Fruit fly (Drosophila melanogaster) whole organism, embryonic: ENCODE results near the gene eEF1delta.
A peak's percentile ranks its signal among the peaks of the same experiment; 100 is the strongest.

Source experiments
- Abd-B ChIP-seq: fragments of 200-800 bp; sonication (Bioruptor generic); optimal IDR thresholded peaks from 2 replicates; lab custom pipeline; 2018; ENCODE audit warnings: missing biosample characterization, mild to moderate bottlenecking, missing genetic modification characterization, moderate library complexity
- Aef1 ChIP-seq: fragments of 200-800 bp; sonication (Bioruptor generic); IDR thresholded peaks from 3 replicates; pipeline ENCODE4 v1.3.6; 2022; ENCODE audit warnings: missing biosample characterization, missing genetic modification characterization
- B-H1 ChIP-seq: fragments of 200-800 bp; sonication (Bioruptor generic); IDR thresholded peaks from 3 replicates; pipeline ENCODE4 v1.3.6; 2022; ENCODE audit warnings: missing biosample characterization, missing genetic modification characterization
- Blimp-1 ChIP-seq: fragments of 200-800 bp; sonication (Bioruptor generic); optimal IDR thresholded peaks from 3 replicates; lab custom pipeline; 2018; ENCODE audit warnings: missing biosample characterization, missing genetic modification characterization, mild to moderate bottlenecking, moderate library complexity, missing genetic modification reagents
- CG10274 ChIP-seq: fragments of 200-800 bp; sonication (Bioruptor generic); optimal IDR thresholded peaks from 3 replicates; lab custom pipeline; 2017; ENCODE audit warnings: missing biosample characterization, mild to moderate bottlenecking, missing genetic modification characterization
- CG11456 ChIP-seq: fragments of 200-800 bp; sonication (Bioruptor generic); IDR thresholded peaks from 3 replicates; pipeline ENCODE4 v1.3.6; 2022; ENCODE audit warnings: missing biosample characterization, missing genetic modification characterization
- CG12071 ChIP-seq: fragments of 200-800 bp; sonication (Bioruptor generic); optimal IDR thresholded peaks from 3 replicates; lab custom pipeline; 2018; ENCODE audit warnings: missing biosample characterization, mild to moderate bottlenecking, missing genetic modification characterization
- CG14441 ChIP-seq: fragments of 200-800 bp; sonication (Bioruptor generic); IDR thresholded peaks from 2 replicates; pipeline ENCODE4 v1.3.6; 2022; ENCODE audit warnings: missing biosample characterization, missing genetic modification characterization
- CG15479 ChIP-seq: fragments of 200-800 bp; sonication (Bioruptor generic); optimal IDR thresholded peaks from 3 replicates; lab custom pipeline; 2019; ENCODE audit warnings: missing biosample characterization, mild to moderate bottlenecking, missing genetic modification characterization, moderate library complexity
- CG1602 ChIP-seq: fragments of 200-800 bp; sonication (Bioruptor generic); optimal IDR thresholded peaks from 3 replicates; lab custom pipeline; 2016; ENCODE audit warnings: missing biosample characterization, missing genetic modification characterization
- CG1647 ChIP-seq: fragments of 200-800 bp; sonication (Bioruptor generic); optimal IDR thresholded peaks from 3 replicates; lab custom pipeline; 2016; ENCODE audit warnings: missing biosample characterization, missing genetic modification characterization
- CG17829 ChIP-seq: fragments of 200-800 bp; optimal IDR thresholded peaks from 2 replicates; lab custom pipeline; 2019; ENCODE audit warnings: missing biosample characterization, mild to moderate bottlenecking, missing genetic modification characterization, moderate library complexity
- CG2678 ChIP-seq: fragments of 200-800 bp; sonication (Bioruptor generic); optimal IDR thresholded peaks from 3 replicates; lab custom pipeline; 2019; ENCODE audit warnings: missing biosample characterization, mild to moderate bottlenecking, missing genetic modification characterization, moderate library complexity
- CG2712 ChIP-seq: fragments of 200-800 bp; optimal IDR thresholded peaks from 3 replicates; lab custom pipeline; 2019; ENCODE audit warnings: missing biosample characterization, mild to moderate bottlenecking, missing genetic modification characterization, moderate library complexity
- CG30403 ChIP-seq: fragments of 200-800 bp; sonication (Bioruptor generic); optimal IDR thresholded peaks from 3 replicates; lab custom pipeline; 2016; ENCODE audit warnings: missing biosample characterization, missing genetic modification characterization
- CG3995 ChIP-seq: fragments of 200-800 bp; sonication (Bioruptor generic); optimal IDR thresholded peaks from 3 replicates; lab custom pipeline; 2016; ENCODE audit warnings: missing biosample characterization, missing genetic modification characterization
- CG4404 ChIP-seq: fragments of 200-800 bp; sonication (Bioruptor generic); IDR thresholded peaks from 2 replicates; pipeline ENCODE4 v1.3.6; 2022; ENCODE audit warnings: missing biosample characterization, missing genetic modification characterization
- CG4707 ChIP-seq: fragments of 200-800 bp; sonication (Bioruptor generic); optimal IDR thresholded peaks from 2 replicates; lab custom pipeline; 2018; ENCODE audit warnings: missing biosample characterization, mild to moderate bottlenecking, missing genetic modification characterization, moderate library complexity
- CG5245 ChIP-seq: fragments of 200-800 bp; sonication (Bioruptor generic); optimal IDR thresholded peaks from 3 replicates; lab custom pipeline; 2016; ENCODE audit warnings: missing biosample characterization, missing genetic modification characterization
- CG6654 ChIP-seq: fragments of 200-800 bp; sonication (Bioruptor generic); optimal IDR thresholded peaks from 2 replicates; lab custom pipeline; 2017; ENCODE audit warnings: missing biosample characterization, mild to moderate bottlenecking, missing genetic modification characterization
- CG7745 ChIP-seq: fragments of 200-800 bp; sonication (Bioruptor generic); optimal IDR thresholded peaks from 2 replicates; lab custom pipeline; 2018; ENCODE audit warnings: missing biosample characterization, mild to moderate bottlenecking, missing genetic modification characterization, moderate library complexity
- CG8478 ChIP-seq: fragments of >200 bp; optimal IDR thresholded peaks from 2 replicates; lab custom pipeline; 2018
- CG8944 ChIP-seq: fragments of 200-800 bp; sonication (Bioruptor generic); optimal IDR thresholded peaks from 3 replicates; lab custom pipeline; 2016; ENCODE audit warnings: missing biosample characterization, missing genetic modification characterization
- CG9437 ChIP-seq: fragments of 200-800 bp; sonication (Bioruptor generic); optimal IDR thresholded peaks from 2 replicates; lab custom pipeline; 2018; ENCODE audit warnings: missing biosample characterization, mild to moderate bottlenecking, missing genetic modification characterization
- CHES-1-like ChIP-seq: fragments of 200-800 bp; sonication (Bioruptor generic); optimal IDR thresholded peaks from 2 replicates; lab custom pipeline; 2016; ENCODE audit warnings: missing biosample characterization, missing genetic modification characterization
- Dad ChIP-seq: fragments of 200-800 bp; sonication (Bioruptor generic); optimal IDR thresholded peaks from 3 replicates; lab custom pipeline; 2016; ENCODE audit warnings: missing biosample characterization, missing genetic modification characterization
- Deaf1 ChIP-seq: fragments of 200-800 bp; optimal IDR thresholded peaks from 3 replicates; lab custom pipeline; 2019; ENCODE audit warnings: missing biosample characterization, mild to moderate bottlenecking, missing genetic modification characterization, moderate library complexity
- GATAe ChIP-seq: fragments of 200-800 bp; sonication (Bioruptor generic); conservative IDR thresholded peaks from 2 replicates; pipeline ENCODE4 v1.3.6; 2022; ENCODE audit warnings: missing biosample characterization, missing genetic modification characterization
- Hand ChIP-seq: fragments of 200-800 bp; sonication (Bioruptor generic); optimal IDR thresholded peaks from 2 replicates; lab custom pipeline; 2017; ENCODE audit warnings: mild to moderate bottlenecking, missing biosample characterization, missing genetic modification reagents, missing genetic modification characterization
- HmgD ChIP-seq: fragments of 200-800 bp; sonication (Bioruptor generic); optimal IDR thresholded peaks from 3 replicates; lab custom pipeline; 2016; ENCODE audit warnings: missing biosample characterization, missing genetic modification characterization
- Lpt ChIP-seq: fragments of >200 bp; optimal IDR thresholded peaks from 2 replicates; lab custom pipeline; 2018; ENCODE audit warnings: missing biosample characterization, missing genetic modification characterization
- Oaz ChIP-seq: fragments of 200-800 bp; sonication (Bioruptor generic); IDR thresholded peaks from 2 replicates; pipeline ENCODE4 v1.3.6; 2022; ENCODE audit warnings: missing biosample characterization, missing genetic modification characterization
- Sry-δ ChIP-seq: fragments of 200-800 bp; sonication (Bioruptor generic); optimal IDR thresholded peaks from 2 replicates; lab custom pipeline; 2016; ENCODE audit warnings: missing biosample characterization, missing genetic modification characterization
- Stat92E ChIP-seq, 3 experiments: fragments of >200 bp in 2 of 3; fragments of 200-800 bp in 1 of 3; sonication (Bioruptor generic) in 1 of 3; optimal IDR thresholded peaks; 2 replicates each; lab custom pipeline; 2017 to 2019; ENCODE audit warnings: missing biosample characterization in 3 of 3, missing genetic modification characterization in 3 of 3, mild to moderate bottlenecking in 1 of 3, moderate library complexity in 1 of 3
- br ChIP-seq: fragments of >200 bp; optimal IDR thresholded peaks from 2 replicates; lab custom pipeline; 2017
- chn ChIP-seq: fragments of 200-800 bp; sonication (Bioruptor generic); optimal IDR thresholded peaks from 2 replicates; lab custom pipeline; 2016; ENCODE audit warnings: missing biosample characterization, missing genetic modification characterization
- crol ChIP-seq: fragments of 200-800 bp; sonication (Bioruptor generic); IDR thresholded peaks from 2 replicates; pipeline ENCODE4 v1.3.6; 2022; ENCODE audit warnings: missing biosample characterization, missing genetic modification characterization
- da ChIP-seq: fragments of 200-800 bp; sonication (Bioruptor generic); optimal IDR thresholded peaks from 2 replicates; lab custom pipeline; 2016; ENCODE audit warnings: missing biosample characterization, missing genetic modification characterization
- dysf ChIP-seq: fragments of 200-800 bp; sonication (Bioruptor generic); IDR thresholded peaks from 3 replicates; pipeline ENCODE4 v1.3.6; 2022; ENCODE audit warnings: missing biosample characterization, missing genetic modification characterization
- emc ChIP-seq: fragments of 200-800 bp; sonication (Bioruptor generic); optimal IDR thresholded peaks from 2 replicates; lab custom pipeline; 2016; ENCODE audit warnings: missing biosample characterization, missing genetic modification characterization
- gcm ChIP-seq: fragments of 200-800 bp; sonication (Bioruptor generic); optimal IDR thresholded peaks from 2 replicates; lab custom pipeline; 2019; ENCODE audit warnings: missing biosample characterization, mild to moderate bottlenecking, missing genetic modification characterization, moderate library complexity
- grn ChIP-seq: fragments of 200-800 bp; sonication (Bioruptor generic); optimal IDR thresholded peaks from 3 replicates; lab custom pipeline; 2017; ENCODE audit warnings: missing biosample characterization, missing genetic modification characterization
- mirr ChIP-seq: fragments of 200-800 bp; sonication (Bioruptor generic); optimal IDR thresholded peaks from 3 replicates; lab custom pipeline; 2018; ENCODE audit warnings: missing biosample characterization, mild to moderate bottlenecking, missing genetic modification characterization
- nerfin-2 ChIP-seq: fragments of 200-800 bp; sonication (Bioruptor generic); IDR thresholded peaks from 2 replicates; pipeline ENCODE4 v1.3.6; 2022; ENCODE audit warnings: missing biosample characterization, missing genetic modification characterization; ENCODE audit not compliant: partially characterized antibody
- pum ChIP-seq: fragments of 200-800 bp; sonication (Bioruptor generic); optimal IDR thresholded peaks from 2 replicates; lab custom pipeline; 2016; ENCODE audit warnings: missing biosample characterization, missing genetic modification characterization
- pzg ChIP-seq: fragments of 200-800 bp; sonication (Bioruptor generic); optimal IDR thresholded peaks from 3 replicates; lab custom pipeline; 2018; ENCODE audit warnings: missing biosample characterization, mild to moderate bottlenecking, missing genetic modification characterization, moderate library complexity
- repo ChIP-seq: fragments of 200-800 bp; sonication (Bioruptor generic); optimal IDR thresholded peaks from 2 replicates; lab custom pipeline; 2016; ENCODE audit warnings: missing biosample characterization, missing genetic modification characterization
- scrt ChIP-seq: fragments of 200-800 bp; sonication (Bioruptor generic); optimal IDR thresholded peaks from 2 replicates; lab custom pipeline; 2018; ENCODE audit warnings: missing biosample characterization, mild to moderate bottlenecking, missing genetic modification characterization, moderate library complexity
- tgo ChIP-seq: fragments of 200-800 bp; sonication (Bioruptor generic); IDR thresholded peaks from 3 replicates; pipeline ENCODE4 v1.3.6; 2022; ENCODE audit warnings: missing biosample characterization, missing genetic modification characterization
- trem ChIP-seq: fragments of 200-800 bp; optimal IDR thresholded peaks from 3 replicates; lab custom pipeline; 2019; ENCODE audit warnings: missing biosample characterization, mild to moderate bottlenecking, missing genetic modification characterization, moderate library complexity
- trh ChIP-seq: fragments of 200-800 bp; sonication (Bioruptor generic); optimal IDR thresholded peaks from 2 replicates; lab custom pipeline; 2016; ENCODE audit warnings: missing biosample characterization, missing genetic modification characterization
- wek ChIP-seq: fragments of 200-800 bp; sonication (Bioruptor generic); optimal IDR thresholded peaks from 3 replicates; lab custom pipeline; 2018; ENCODE audit warnings: missing biosample characterization, mild to moderate bottlenecking, missing genetic modification characterization, moderate library complexity

Gene eEF1delta

dm6 chr2L:10226724-10227407 is 5.4 kb upstream of the eEF1delta start, which contains the start of gene CG5708 (continued):
- no peak for TF ChIP-seq gcm (GFP tag; lab: Kevin White, UChicago)
- TF ChIP-seq pum (GFP tag; lab: Kevin White, UChicago): no peak
- TF ChIP-seq repo (GFP tag; lab: Kevin White, UChicago): no peak
- TF ChIP-seq Aef1 (GFP tag; lab: Robert Waterston, UW): no peak
- no peak for TF ChIP-seq CG6654 (GFP tag; lab: Kevin White, UChicago)
- no peak for TF ChIP-seq CG4404
- TF ChIP-seq wek (GFP tag; lab: Kevin White, UChicago): no peak
- TF ChIP-seq CG5245 (GFP tag; lab: Kevin White, UChicago): no peak
- no peak for TF ChIP-seq CG1602 (GFP tag; lab: Kevin White, UChicago)
- no peak for TF ChIP-seq GATAe (GFP tag; lab: Robert Waterston, UW)
- TF ChIP-seq trem (tag; lab: Kevin White, UChicago): no peak
- TF ChIP-seq CG11456 (GFP tag; lab: Robert Waterston, UW): no peak
- TF ChIP-seq tgo: no peak
- no peak for TF ChIP-seq HmgD (GFP tag; lab: Kevin White, UChicago)
- TF ChIP-seq Deaf1 (tag; lab: Kevin White, UChicago): no peak
- no peak for TF ChIP-seq dysf
- no peak for TF ChIP-seq emc
- TF ChIP-seq CG4707: no peak
- no peak for TF ChIP-seq da
- TF ChIP-seq Sry-δ: peak; percentile 36
- TF ChIP-seq CG15479 (GFP tag; lab: Kevin White, UChicago): no peak
- no peak for TF ChIP-seq chn (GFP tag; lab: Kevin White, UChicago)
- no peak for TF ChIP-seq mirr (GFP tag; lab: Kevin White, UChicago)
- no peak for TF ChIP-seq CG30403 (GFP tag; lab: Kevin White, UChicago)
- TF ChIP-seq CG8944 (GFP tag; lab: Kevin White, UChicago): no peak
- TF ChIP-seq crol (GFP tag; lab: Robert Waterston, UW): no peak
- no peak for TF ChIP-seq Dad (GFP tag; lab: Kevin White, UChicago)
- peak; percentile 38 for TF ChIP-seq CG2712
- no peak for TF ChIP-seq CG8478 (lab: Kevin White, UChicago)
- TF ChIP-seq CG9437 (GFP tag; lab: Kevin White, UChicago): no peak
- no peak for TF ChIP-seq nerfin-2
- peak; percentile 12 for TF ChIP-seq CHES-1-like
- TF ChIP-seq Lpt (GFP tag; lab: Kevin White, UChicago): no peak
- TF ChIP-seq CG1647: no peak
- no peak for TF ChIP-seq CG10274 (GFP tag; lab: Kevin White, UChicago)
- TF ChIP-seq Blimp-1 (GFP tag; lab: Kevin White, UChicago): no peak
- peak; percentile 58 for TF ChIP-seq pzg (GFP tag; lab: Kevin White, UChicago)
- TF ChIP-seq Abd-B (GFP tag; lab: Kevin White, UChicago): peak; percentile 51
- TF ChIP-seq CG7745 (tag; lab: Kevin White, UChicago): no peak
- TF ChIP-seq grn (GFP tag; lab: Kevin White, UChicago): no peak
- TF ChIP-seq CG3995: peak; percentile 52
- TF ChIP-seq trh (GFP tag; lab: Kevin White, UChicago): no peak
- TF ChIP-seq Hand: no peak
- no peak for TF ChIP-seq CG12071
- TF ChIP-seq B-H1 (GFP tag; lab: Robert Waterston, UW): no peak
- TF ChIP-seq CG14441 (GFP tag; lab: Robert Waterston, UW): no peak
- TF ChIP-seq Stat92E (GFP tag; optimal IDR thresholded peaks at IDR 0.05; lab: Kevin White, UChicago): peak in 1 of 3 experiments; percentile 17
- peak; percentile 35 for TF ChIP-seq CG17829 (tag; lab: Kevin White, UChicago)
- TF ChIP-seq br (lab: Kevin White, UChicago): no peak
- TF ChIP-seq scrt (GFP tag; lab: Kevin White, UChicago): no peak
- no peak for TF ChIP-seq Oaz (GFP tag; lab: Robert Waterston, UW)
- TF ChIP-seq CG2678 (tag; lab: Kevin White, UChicago): no peak
